Worm (Caenorhabditis elegans): Measurements from ENCODE around the gene ceh-34.
A peak's percentile ranks its signal among the peaks of the same experiment; 100 is the strongest.

Gene ceh-34

ce11 chrV:5329677-5330266 lies 10.4 kb upstream of the ceh-34 start (continued):
- TF ChIP-seq let-526 (GFP tag; IDR thresholded peaks at IDR 0.05) (no peak), let-607 (tag; optimal IDR thresholded peaks at IDR 0.05) (peak; percentile 84 to 89), madf-6 (GFP tag; IDR thresholded peaks at IDR 0.05) (peak; percentile 34), B0261.1 (tag; optimal IDR thresholded peaks at IDR 0.05) (peak; percentile 65), him-1 (tag; optimal IDR thresholded peaks at IDR 0.05) (peak; percentile 29), T26A5.8 (tag; optimal IDR thresholded peaks at IDR 0.05) (no peak), ets-4 (GFP tag; optimal IDR thresholded peaks at IDR 0.05) (no peak), ztf-22 (GFP tag; optimal IDR thresholded peaks at IDR 0.05) (peak; percentile 8), snpc-3.4 (tag; optimal IDR thresholded peaks at IDR 0.05) (no peak), mcd-1 (GFP tag; IDR thresholded peaks at IDR 0.05) (no peak), lsy-27 (tag; optimal IDR thresholded peaks at IDR 0.05; ENCODE audit: borderline replicate concordance, insufficient read depth) (no peak), aptf-3 (GFP tag; IDR thresholded peaks at IDR 0.05) (no peak), unc-130 (GFP tag; optimal IDR thresholded peaks at IDR 0.05) (no peak), sdz-38 (tag; optimal IDR thresholded peaks at IDR 0.05) (no peak), ztf-3 (GFP tag; optimal IDR thresholded peaks at IDR 0.05) (no peak), hlh-26 (GFP tag; conservative IDR thresholded peaks at IDR 0.05) (no peak), Y53F4B.3 (GFP tag; IDR thresholded peaks at IDR 0.05) (no peak), repo-1 (tag; optimal IDR thresholded peaks at IDR 0.05) (peak; percentile 54), bed-2 (GFP tag; IDR thresholded peaks at IDR 0.05) (no peak), madf-8 (GFP tag; conservative IDR thresholded peaks at IDR 0.05) (no peak), ztf-28 (GFP tag; IDR thresholded peaks at IDR 0.05) (no peak), chd-7 (tag; optimal IDR thresholded peaks at IDR 0.05) (no peak), ztf-25 (GFP tag; IDR thresholded peaks at IDR 0.05) (no peak), F57C9.4 (tag; optimal IDR thresholded peaks at IDR 0.05) (no peak), nhr-27 (tag; optimal IDR thresholded peaks at IDR 0.05) (no peak), ZK185.1 (tag; optimal IDR thresholded peaks at IDR 0.05; ENCODE audit: poor library complexity, severe bottlenecking) (peak; percentile 44), somi-1 (GFP tag; optimal IDR thresholded peaks at IDR 0.05) (peak; percentile 15), lin-40 (tag; optimal IDR thresholded peaks at IDR 0.05) (no peak), dox-1 (GFP tag; IDR thresholded peaks at IDR 0.05) (peak; percentile 80), cebp-1 (GFP tag; IDR thresholded peaks at IDR 0.05) (peak; percentile 50; the same call in 1 of the 2 replicates), cebp-1 (tag; optimal IDR thresholded peaks at IDR 0.05) (peak; percentile 81), pha-4 (tag; optimal IDR thresholded peaks at IDR 0.05) (no peak), F37B4.10 (GFP tag; IDR thresholded peaks at IDR 0.05) (no peak), madf-10 (tag; optimal IDR thresholded peaks at IDR 0.05) (peak; percentile 29), Y67H2A.10 (GFP tag; conservative IDR thresholded peaks at IDR 0.05) (no peak), rpc-1 (optimal IDR thresholded peaks at IDR 0.05) (peak; percentile 67), rpc-1 (tag; optimal IDR thresholded peaks at IDR 0.05) (peak; percentile 85), C06A6.2 (GFP tag; conservative IDR thresholded peaks at IDR 0.05) (no peak), gei-17 (GFP tag; optimal IDR thresholded peaks at IDR 0.05) (no peak), aptf-2 (GFP tag; conservative IDR thresholded peaks at IDR 0.05) (no peak), B0035.1 (tag; optimal IDR thresholded peaks at IDR 0.05) (peak; percentile 21), dpff-1 (tag; optimal IDR thresholded peaks at IDR 0.05) (no peak), ztf-18 (tag; optimal IDR thresholded peaks at IDR 0.05) (peak; percentile 36), attf-5 (GFP tag; optimal IDR thresholded peaks at IDR 0.05) (peak; percentile 9), hsf-1 (GFP tag; IDR thresholded peaks at IDR 0.05) (no peak), ceh-58 (GFP tag; IDR thresholded peaks at IDR 0.05) (no peak), C17E4.6 (GFP tag; IDR thresholded peaks at IDR 0.05) (no peak), lin-54 (GFP tag; optimal IDR thresholded peaks at IDR 0.05) (peak; percentile 9), nhr-90 (tag; optimal IDR thresholded peaks at IDR 0.05) (peak; percentile 53)
